Fruit fly (Drosophila melanogaster) whole organism, pupa: ENCODE results near the gene Scgbeta.

ENCODE experiments used
- CG10348 ChIP-seq: fragments of 200-800 bp; sonication (Bioruptor generic); IDR thresholded peaks from 2 replicates; pipeline ENCODE4 v1.3.6; 2022; ENCODE audit warnings: missing biosample characterization, missing genetic modification characterization
- CG12605 ChIP-seq: fragments of 200-800 bp; sonication (Bioruptor generic); IDR thresholded peaks from 2 replicates; pipeline ENCODE4 v1.3.6; 2022; ENCODE audit warnings: missing biosample characterization, missing genetic modification characterization
- CG14655 ChIP-seq: fragments of 200-800 bp; sonication (Bioruptor generic); optimal IDR thresholded peaks from 3 replicates; lab custom pipeline; 2017; ENCODE audit warnings: mild to moderate bottlenecking, missing biosample characterization, missing genetic modification reagents, missing genetic modification characterization
- CG17806 ChIP-seq: fragments of 200-800 bp; sonication (Bioruptor generic); optimal IDR thresholded peaks from 2 replicates; lab custom pipeline; 2018; ENCODE audit warnings: missing biosample characterization, mild to moderate bottlenecking, missing genetic modification characterization, moderate library complexity
- CG32121 ChIP-seq: fragments of 200-800 bp; sonication (Bioruptor generic); IDR thresholded peaks from 2 replicates; pipeline ENCODE4 v1.3.6; 2022; ENCODE audit warnings: missing biosample characterization, missing genetic modification characterization
- CG4496 ChIP-seq: fragments of 200-800 bp; sonication (Bioruptor generic); IDR thresholded peaks from 3 replicates; pipeline ENCODE4 v1.3.6; 2022; ENCODE audit warnings: missing biosample characterization, missing genetic modification characterization
- CG8159 ChIP-seq: fragments of 200-800 bp; sonication (Bioruptor generic); optimal IDR thresholded peaks from 3 replicates; lab custom pipeline; 2018; ENCODE audit warnings: missing biosample characterization, mild to moderate bottlenecking, missing genetic modification characterization, moderate library complexity
- CG8301 ChIP-seq: fragments of 200-800 bp; sonication (Bioruptor generic); optimal IDR thresholded peaks from 2 replicates; lab custom pipeline; 2018; ENCODE audit warnings: missing biosample characterization, mild to moderate bottlenecking, missing genetic modification characterization
- EcR ChIP-seq: fragments of 200-800 bp; sonication (Bioruptor generic); optimal IDR thresholded peaks from 3 replicates; lab custom pipeline; 2019; ENCODE audit warnings: missing biosample characterization, missing genetic modification characterization, mild to moderate bottlenecking, moderate library complexity, missing genetic modification reagents
- Pif1A ChIP-seq: fragments of 200-800 bp; sonication (Bioruptor generic); optimal IDR thresholded peaks from 3 replicates; lab custom pipeline; 2016; ENCODE audit warnings: missing biosample characterization, missing genetic modification characterization
- Pif1B ChIP-seq: fragments of 200-800 bp; sonication (Bioruptor generic); optimal IDR thresholded peaks from 3 replicates; lab custom pipeline; 2016; ENCODE audit warnings: missing biosample characterization, missing genetic modification characterization
- fd96Ca ChIP-seq: fragments of 200-800 bp; sonication (Bioruptor generic); IDR thresholded peaks from 3 replicates; pipeline ENCODE4 v1.3.6; 2022; ENCODE audit warnings: missing biosample characterization, missing genetic modification characterization

The Scgbeta gene

DNA sequence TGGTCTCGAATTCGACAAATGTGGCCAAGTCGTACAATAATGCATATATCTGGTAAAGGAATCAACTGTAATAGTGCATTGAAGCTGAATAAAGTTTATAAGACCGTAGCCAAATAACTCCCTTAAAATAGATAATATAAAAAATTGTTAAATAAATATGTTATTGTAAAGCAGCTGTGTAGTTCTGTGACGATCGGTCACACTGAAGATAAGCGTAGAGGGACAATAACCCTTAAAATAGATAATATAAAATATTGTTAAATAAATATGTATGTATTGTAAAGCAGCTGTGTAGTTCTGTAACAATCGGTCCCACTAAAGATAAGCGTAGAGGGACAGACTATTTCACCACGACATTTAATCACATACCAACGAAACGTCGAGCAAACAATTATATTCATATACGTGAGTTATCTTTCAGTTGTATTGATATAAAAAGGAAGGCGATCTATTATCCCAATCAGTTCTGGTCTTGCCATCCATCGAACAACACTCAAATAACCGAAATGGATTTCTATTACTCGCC is 46.9 kb downstream of the Scgbeta start, which contains the start of gene GstD5:
GstD5 (plus strand) TSS at position 476 of the 526 bp plus-strand sequence.
- TF ChIP-seq CG8301 (tag; lab: Kevin White, UChicago) (no peak), EcR (peak; percentile 76), CG10348 (GFP tag; lab: Robert Waterston, UW) (no peak)

DNA sequence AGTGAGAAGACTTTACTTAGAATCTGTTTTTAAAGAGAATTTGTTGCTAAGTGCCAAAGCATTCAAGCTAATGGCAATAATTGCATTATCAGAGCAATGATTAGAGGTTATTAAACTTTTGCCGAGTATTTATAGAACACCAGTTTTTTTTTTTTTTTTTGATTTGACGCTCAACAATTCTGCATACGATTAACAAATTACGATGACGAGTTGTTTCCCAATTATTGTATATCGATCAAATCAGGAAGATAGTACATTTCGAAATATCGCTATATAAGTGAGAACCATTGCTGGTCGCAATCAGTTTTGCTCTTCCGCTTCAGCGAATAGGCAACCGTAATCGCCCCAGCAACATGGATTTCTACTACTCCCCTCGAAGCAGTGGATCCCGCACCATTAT is 48.4 kb downstream of the Scgbeta start, which contains the start of gene GstD4:
GstD4 (plus strand) TSS at position 301 of the 400 bp plus-strand sequence.
- TF ChIP-seq CG4496 (GFP tag; lab: Robert Waterston, UW) (no peak), EcR (peak; percentile 21)

DNA sequence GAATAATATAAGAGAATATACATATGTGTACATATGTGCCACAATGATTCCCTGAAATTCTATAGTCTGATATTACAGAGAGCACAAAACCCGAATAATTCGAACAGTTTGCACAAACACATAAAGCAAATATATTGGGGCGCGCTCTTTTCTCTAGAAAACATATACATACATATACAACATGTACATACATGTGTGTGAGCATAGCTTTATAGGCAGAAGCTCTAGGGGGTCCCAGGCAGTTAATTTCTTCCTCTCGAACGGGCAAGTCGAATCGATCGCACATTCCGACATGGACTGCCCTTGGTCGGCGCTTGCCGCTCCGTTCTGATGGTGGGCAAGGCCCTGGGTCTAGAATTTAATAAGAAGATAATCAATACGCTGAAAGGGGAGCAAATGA is 49.4 kb downstream of the Scgbeta start, which contains the start of gene GstD3:
GstD3 (plus strand) TSS at position 269 of the 400 bp plus-strand sequence.
- no peak for TF ChIP-seq Pif1B
- no peak for TF ChIP-seq CG32121 (GFP tag; lab: Robert Waterston, UW)
- TF ChIP-seq CG14655 (GFP tag; lab: Kevin White, UChicago) = no peak
- TF ChIP-seq EcR = peak; percentile 25
- TF ChIP-seq CG8159 (tag; lab: Kevin White, UChicago) = no peak
- TF ChIP-seq, all 21 proteins: peak for 1

DNA sequence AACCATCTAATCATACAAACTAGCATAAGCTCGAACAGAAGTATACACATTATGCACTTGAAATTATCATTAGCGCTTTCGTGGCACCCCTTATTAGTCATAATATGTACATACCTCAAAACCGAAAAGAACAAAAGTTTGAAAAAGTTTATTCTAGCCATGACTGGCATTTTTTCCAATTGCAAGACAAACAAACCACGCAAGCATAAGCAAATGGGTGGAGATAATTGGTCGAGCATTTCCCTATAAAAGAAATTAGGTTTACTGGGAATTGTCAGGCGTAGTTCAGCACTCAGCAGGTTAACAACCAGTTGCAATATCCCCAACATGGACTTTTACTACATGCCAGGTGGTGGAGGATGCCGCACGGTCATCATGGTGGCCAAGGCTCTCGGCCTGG is 50.6 kb downstream of the Scgbeta start, which contains the start of gene GstD2:
GstD2 (plus strand) TSS at position 301 of the 400 bp plus-strand sequence.
- no peak for TF ChIP-seq CG32121 (GFP tag; lab: Robert Waterston, UW)
- no peak for TF ChIP-seq CG17806 (tag; lab: Kevin White, UChicago)
- no peak for TF ChIP-seq Pif1A (GFP tag; lab: Kevin White, UChicago)
- no peak for TF ChIP-seq CG14655 (GFP tag; lab: Kevin White, UChicago)
- TF ChIP-seq CG12605 (GFP tag; lab: Robert Waterston, UW) = no peak
- TF ChIP-seq fd96Ca = no peak
